Fruit fly (Drosophila melanogaster): ENCODE results near the gene sunn.

- TF ChIP-seq CG12605 (GFP tag; IDR thresholded peaks at IDR 0.05) (peak; percentile 9; the same call in 1 of the 2 replicates), Ets98B (GFP tag; IDR thresholded peaks at IDR 0.05) (no peak), CG4496 (GFP tag; IDR thresholded peaks at IDR 0.05) (no peak), Pif1B (GFP tag; optimal IDR thresholded peaks at IDR 0.05) (no peak), CG17806 (tag; optimal IDR thresholded peaks at IDR 0.05) (no peak)
Measured at dm6 chr3L:11711059-11711628, 17.0 kb upstream of the sunn start, which contains the start of gene crim.

Data from whole organism, pupa.